Fruit fly (Drosophila melanogaster): ENCODE measurements around the gene CG44153.
A peak's percentile ranks its signal among the peaks of the same experiment; 100 is the strongest.

The CG44153 gene

dm6 chr2L:10221387-10221705 is 41.3 kb upstream of the CG44153 start (continued):
- TF ChIP-seq Adf1 (GFP tag; IDR thresholded peaks at IDR 0.05) (no peak), ash1 (GFP tag; optimal IDR thresholded peaks at IDR 0.05) (no peak), sqz (GFP tag; optimal IDR thresholded peaks at IDR 0.05) (no peak), CG2129 (GFP tag; IDR thresholded peaks at IDR 0.05; ENCODE audit: partially characterized antibody) (peak; percentile 15; the same call in 1 of the 2 replicates), lbe (GFP tag; optimal IDR thresholded peaks at IDR 0.05) (no peak), Spps (tag; optimal IDR thresholded peaks at IDR 0.05) (no peak), Lhr (GFP tag; optimal IDR thresholded peaks at IDR 0.05) (no peak), Sry-δ (GFP tag; optimal IDR thresholded peaks at IDR 0.05) (no peak), CG8359 (GFP tag; optimal IDR thresholded peaks at IDR 0.05; ENCODE audit: borderline replicate concordance) (no peak), z (GFP tag; IDR thresholded peaks at IDR 0.05) (no peak), ems (GFP tag; optimal IDR thresholded peaks at IDR 0.05) (no peak), Dbx (GFP tag; IDR thresholded peaks at IDR 0.05) (no peak), grn (GFP tag; optimal IDR thresholded peaks at IDR 0.05) (no peak), sens (GFP tag) (no peak), CG34376 (GFP tag; optimal IDR thresholded peaks at IDR 0.05) (no peak), dimm (GFP tag; IDR thresholded peaks at IDR 0.05) (no peak), CG15514 (GFP tag; optimal IDR thresholded peaks at IDR 0.05) (no peak), CG5245 (GFP tag; optimal IDR thresholded peaks at IDR 0.05) (no peak), CG14014 (GFP tag; IDR thresholded peaks at IDR 0.05) (no peak), CG34224 (GFP tag; IDR thresholded peaks at IDR 0.05; ENCODE audit: partially characterized antibody) (peak; percentile 43; the same call in 2 of the 3 replicates), CG6683 (GFP tag; optimal IDR thresholded peaks at IDR 0.05) (no peak), CG18619 (GFP tag; optimal IDR thresholded peaks at IDR 0.05) (no peak), CG6854 (GFP tag; optimal IDR thresholded peaks at IDR 0.05) (no peak), MTF-1 (GFP tag; optimal IDR thresholded peaks at IDR 0.05; ENCODE audit: borderline replicate concordance) (no peak), CG18262 (tag; optimal IDR thresholded peaks at IDR 0.05) (no peak), crol (GFP tag; IDR thresholded peaks at IDR 0.05) (no peak), Xbp1 (GFP tag; optimal IDR thresholded peaks at IDR 0.05) (no peak), CG34422 (GFP tag; IDR thresholded peaks at IDR 0.05) (0 out of 3 replicates have a peak, but pooled peaks have one; percentile 46), Hand (GFP tag; optimal IDR thresholded peaks at IDR 0.05) (no peak), sna (GFP tag; IDR thresholded peaks at IDR 0.05; ENCODE audit: partially characterized antibody) (0 out of 2 replicates have a peak, but pooled peaks have one; percentile 3), pfk (GFP tag; optimal IDR thresholded peaks at IDR 0.05) (no peak), aop (GFP tag; IDR thresholded peaks at IDR 0.05) (no peak), MBD-R2 (GFP tag; IDR thresholded peaks at IDR 0.05) (peak; percentile 71), chinmo (GFP tag; IDR thresholded peaks at IDR 0.05; ENCODE audit: partially characterized antibody) (0 out of 4 replicates have a peak, but pooled peaks have one; percentile 36), CG6272 (GFP tag; IDR thresholded peaks at IDR 0.05) (no peak), CG17802 (tag; optimal IDR thresholded peaks at IDR 0.05) (no peak), CG7786 (GFP tag; optimal IDR thresholded peaks at IDR 0.05) (no peak), tio (GFP tag; optimal IDR thresholded peaks at IDR 0.05) (no peak), CG14860 (GFP tag; IDR thresholded peaks at IDR 0.05; ENCODE audit: partially characterized antibody) (no peak)

dm6 chr2L:10220501-10221386 is 40.7 kb upstream of the CG44153 start, which contains the start of the genes Npc1a and Prosalpha6:
Gene Npc1a (minus strand): TSS chr2L:10221216.
Gene Prosalpha6 (plus strand): TSS chr2L:10221351.
- no peak for TF ChIP-seq Dbx (GFP tag; IDR thresholded peaks at IDR 0.05)
- TF ChIP-seq sens (GFP tag) = peak; percentile 77
- peak; percentile 32 for TF ChIP-seq CG18262 (tag; optimal IDR thresholded peaks at IDR 0.05)
- TF ChIP-seq Nf-YC (tag; optimal IDR thresholded peaks at IDR 0.05) = peak; percentile 30
- TF ChIP-seq Hr3 (GFP tag; optimal IDR thresholded peaks at IDR 0.05) = peak; percentile 17
- no peak for TF ChIP-seq TFAM (GFP tag; optimal IDR thresholded peaks at IDR 0.05)
- no peak for TF ChIP-seq CG4707 (GFP tag; optimal IDR thresholded peaks at IDR 0.05)
- peak; percentile 69 for TF ChIP-seq cg (GFP tag; optimal IDR thresholded peaks at IDR 0.05)
- peak; percentile 39; the same call in 1 of the 3 replicates for TF ChIP-seq so (GFP tag; IDR thresholded peaks at IDR 0.05)
- peak; percentile 54 for TF ChIP-seq hbn (GFP tag; IDR thresholded peaks at IDR 0.05; ENCODE audit: partially characterized antibody)
- TF ChIP-seq CG9437 (GFP tag; optimal IDR thresholded peaks at IDR 0.05) = peak; percentile 72
- TF ChIP-seq chn (GFP tag; optimal IDR thresholded peaks at IDR 0.05) = no peak
- peak; percentile 26 for TF ChIP-seq mirr (GFP tag; optimal IDR thresholded peaks at IDR 0.05)
- peak; percentile 20 for TF ChIP-seq ab (GFP tag; optimal IDR thresholded peaks at IDR 0.05)

Measured in whole organism, embryonic.